Fruit fly (Drosophila melanogaster) whole organism, adult: ENCODE results near the gene CG3999.

Experiments used
- CG11617 ChIP-seq: fragments of 200-800 bp; sonication (Bioruptor generic); optimal IDR thresholded peaks from 2 replicates; lab custom pipeline; 2017; ENCODE audit warnings: mild to moderate bottlenecking, missing biosample characterization, missing genetic modification reagents, missing genetic modification characterization
- CG1620 ChIP-seq: fragments of 200-800 bp; sonication (Bioruptor generic); optimal IDR thresholded peaks from 2 replicates; lab custom pipeline; 2016; ENCODE audit warnings: missing biosample characterization, missing genetic modification characterization
- CG7045 ChIP-seq: fragments of 200-800 bp; sonication (Bioruptor generic); optimal IDR thresholded peaks from 2 replicates; lab custom pipeline; 2017; ENCODE audit warnings: missing biosample characterization, mild to moderate bottlenecking, missing genetic modification characterization
- CG7101 ChIP-seq: fragments of 200-800 bp; sonication (Bioruptor generic); optimal IDR thresholded peaks from 2 replicates; lab custom pipeline; 2018; ENCODE audit warnings: missing biosample characterization, mild to moderate bottlenecking, missing genetic modification characterization, moderate library complexity
- Mnt ChIP-seq: fragments of 200-800 bp; sonication (Bioruptor generic); optimal IDR thresholded peaks from 2 replicates; lab custom pipeline; 2016; ENCODE audit warnings: missing biosample characterization, mild to moderate bottlenecking, missing genetic modification characterization
- bab1 ChIP-seq: fragments of 200-800 bp; sonication (Bioruptor generic); optimal IDR thresholded peaks from 3 replicates; lab custom pipeline; 2019; ENCODE audit warnings: missing biosample characterization, mild to moderate bottlenecking, missing genetic modification characterization, moderate library complexity
- cnc ChIP-seq, 2 experiments: fragments of >200 bp; optimal IDR thresholded peaks; 2 replicates each; lab custom pipeline; 2017
- ovo ChIP-seq: fragments of 200-800 bp; sonication (Bioruptor generic); optimal IDR thresholded peaks from 2 replicates; lab custom pipeline; 2016; ENCODE audit warnings: missing biosample characterization, missing genetic modification characterization
- tj ChIP-seq: fragments of 200-800 bp; sonication (Bioruptor generic); optimal IDR thresholded peaks from 3 replicates; lab custom pipeline; 2017; ENCODE audit warnings: missing biosample characterization, mild to moderate bottlenecking, missing genetic modification characterization, moderate library complexity

dm6 chr3R:10224594-10224993 is 26.7 kb upstream of the CG3999 start, which contains the start of the genes CG12817 and CG34107:
- no peak for TF ChIP-seq tj
- no peak for TF ChIP-seq Mnt (GFP tag; lab: Kevin White, UChicago)
- no peak for TF ChIP-seq bab1 (GFP tag; lab: Kevin White, UChicago)
- TF ChIP-seq CG7045 (GFP tag; lab: Kevin White, UChicago) = no peak
- no peak for TF ChIP-seq CG7101 (tag; lab: Kevin White, UChicago)
- no peak for TF ChIP-seq CG1620
- TF ChIP-seq ovo (GFP tag; lab: Kevin White, UChicago) = no peak
- no peak for TF ChIP-seq CG11617 (GFP tag; lab: Kevin White, UChicago)
- TF ChIP-seq cnc (optimal IDR thresholded peaks at IDR 0.05; lab: Kevin White, UChicago) = no peak
